Worm (Caenorhabditis elegans) whole organism, early embryonic: ENCODE measurements around the gene ceh-40.

ENCODE experiments used
- B0310.2 ChIP-seq: sonication (generic microtip); optimal IDR thresholded peaks from 2 replicates; lab custom pipeline; 2016; ENCODE audit warnings: mild to moderate bottlenecking, missing genetic modification characterization, missing compliant biosample characterization
- F13C5.2 ChIP-seq: sonication (generic microtip); optimal IDR thresholded peaks from 2 replicates; lab custom pipeline; 2017; ENCODE audit warnings: mild to moderate bottlenecking, missing genetic modification characterization, inconsistent platforms, missing compliant biosample characterization
- aly-1 ChIP-seq: sonication (generic microtip); optimal IDR thresholded peaks from 2 replicates; lab custom pipeline; 2016; ENCODE audit warnings: missing genetic modification characterization, missing compliant biosample characterization
- ama-1 ChIP-seq: fragments of 150-350 bp; optimal IDR thresholded peaks from 2 replicates; lab custom pipeline; 2014
- ceh-13 ChIP-seq: fragments of 200-800 bp; sonication (Bioruptor generic); optimal IDR thresholded peaks from 2 replicates; lab custom pipeline; 2018; ENCODE audit warnings: mild to moderate bottlenecking, missing genetic modification characterization, missing compliant biosample characterization
- ceh-36 ChIP-seq: sonication (generic microtip); optimal IDR thresholded peaks from 2 replicates; lab custom pipeline; 2016; ENCODE audit warnings: missing genetic modification characterization, inconsistent platforms, missing compliant biosample characterization
- ets-7 ChIP-seq: sonication (generic microtip); optimal IDR thresholded peaks from 2 replicates; lab custom pipeline; 2016; ENCODE audit warnings: missing genotype, missing genetic modification characterization, missing compliant biosample characterization
- flt-1 ChIP-seq: fragments of 200-800 bp; sonication (Bioruptor generic); IDR thresholded peaks from 2 replicates; pipeline ENCODE4 v1.3.6; 2022; ENCODE audit warnings: missing genetic modification characterization, missing compliant biosample characterization
- hmbx-1 ChIP-seq: sonication (generic microtip); optimal IDR thresholded peaks from 2 replicates; lab custom pipeline; 2016; ENCODE audit warnings: mild to moderate bottlenecking, missing genetic modification characterization, missing compliant biosample characterization
- hmg-4 ChIP-seq: fragments of 200-800 bp; sonication (Bioruptor generic); optimal IDR thresholded peaks from 2 replicates; lab custom pipeline; 2018; ENCODE audit warnings: mild to moderate bottlenecking, missing genetic modification characterization, missing compliant biosample characterization
- hnd-1 ChIP-seq: sonication (generic microtip); optimal IDR thresholded peaks from 2 replicates; lab custom pipeline; 2016; ENCODE audit warnings: missing genetic modification characterization, missing compliant biosample characterization
- pes-1 ChIP-seq: fragments of 200-800 bp; sonication (Bioruptor generic); IDR thresholded peaks from 2 replicates; pipeline ENCODE4 v1.3.6; 2022; ENCODE audit warnings: missing genetic modification reagents, missing genetic modification characterization, missing compliant biosample characterization
- scrt-1 ChIP-seq: fragments of 200-800 bp; sonication (Bioruptor generic); IDR thresholded peaks from 2 replicates; pipeline ENCODE4 v1.3.6; 2022; ENCODE audit warnings: missing genetic modification characterization, missing compliant biosample characterization
- sea-1 ChIP-seq: fragments of 200-800 bp; sonication (Bioruptor generic); conservative IDR thresholded peaks from 2 replicates; pipeline ENCODE4 v1.3.6; 2022; ENCODE audit warnings: missing genetic modification characterization, missing compliant biosample characterization
- tbx-11 ChIP-seq: fragments of 200-800 bp; sonication (Bioruptor generic); IDR thresholded peaks from 2 replicates; pipeline ENCODE4 v1.3.6; 2022; ENCODE audit warnings: missing genetic modification characterization, missing compliant biosample characterization
- tbx-37 ChIP-seq: fragments of 200-800 bp; sonication (Bioruptor generic); conservative IDR thresholded peaks from 2 replicates; pipeline ENCODE4 v1.3.6; 2022; ENCODE audit warnings: missing genetic modification reagents, missing genetic modification characterization, missing compliant biosample characterization
- tra-4 ChIP-seq: sonication (generic microtip); optimal IDR thresholded peaks from 2 replicates; lab custom pipeline; 2017; ENCODE audit warnings: missing genetic modification characterization, missing compliant biosample characterization

ceh-40 gene

DNA sequence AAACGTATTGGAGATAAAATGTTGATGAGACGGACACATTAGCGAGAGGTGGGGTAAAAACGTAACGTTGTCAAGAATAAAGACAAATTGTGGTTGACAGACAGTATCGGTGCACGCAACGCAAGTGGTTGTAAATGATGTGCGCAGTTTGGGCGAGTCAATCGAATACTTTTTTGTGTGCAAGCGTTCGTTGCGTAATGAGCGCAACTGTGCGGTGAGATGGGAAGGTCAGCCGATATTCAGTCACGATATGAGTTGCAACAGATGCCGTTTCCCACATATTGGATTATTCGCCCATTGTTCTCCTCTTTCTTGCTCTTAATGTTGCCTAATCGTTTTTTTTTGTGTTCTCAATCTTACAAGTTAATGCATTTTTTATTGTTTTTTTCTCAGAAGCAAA lies at the start of gene ceh-40:
Gene ceh-40, minus strand, starts transcription at position 41 of the 400 bp plus-strand sequence.
- TF ChIP-seq ets-7 = no peak

DNA sequence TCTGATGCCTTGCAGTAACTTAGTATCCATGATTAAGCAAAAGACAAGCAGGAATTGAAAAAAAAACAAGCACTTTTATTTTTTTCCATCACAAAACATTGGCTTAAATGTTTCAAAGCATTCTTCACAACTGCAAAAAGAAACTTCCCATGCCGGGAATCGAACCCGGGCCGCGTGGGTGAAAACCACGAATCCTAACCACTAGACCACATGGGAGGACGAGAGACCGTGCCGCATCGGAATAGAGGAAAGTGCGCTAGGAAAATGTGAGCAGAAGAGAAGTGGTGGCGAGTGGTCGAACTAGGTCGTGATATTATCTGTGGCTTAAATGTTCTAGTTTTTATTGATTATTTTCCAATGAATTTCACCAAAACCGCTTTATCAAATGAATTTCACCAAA lies 46.9 kb upstream of the ceh-40 start:
- TF ChIP-seq hmg-4 (GFP tag; lab: Kevin White, UChicago) (peak; percentile 66), tbx-11 (GFP tag; lab: Robert Waterston, UW) (peak; percentile 82), pes-1 (GFP tag; lab: Robert Waterston, UW) (no peak; the same call in none of the 2 replicates), B0310.2 (peak; percentile 39), flt-1 (GFP tag; lab: Robert Waterston, UW) (peak; percentile 84), hmbx-1 (tag; lab: Kevin White, UChicago) (peak; percentile 39), tbx-37 (GFP tag; lab: Robert Waterston, UW) (peak; percentile 60; the same call in 1 of the 2 replicates), ets-7 (peak; percentile 26), tra-4 (tag; lab: Kevin White, UChicago) (no peak), hnd-1 (tag; lab: Kevin White, UChicago) (peak; percentile 47), sea-1 (peak; percentile 71; the same call in 1 of the 2 replicates), ceh-36 (tag; lab: Kevin White, UChicago) (peak; percentile 60), ama-1 (lab: Kevin White, UChicago) (no peak), scrt-1 (GFP tag; lab: Robert Waterston, UW) (peak; percentile 80), ceh-13 (GFP tag; lab: Kevin White, UChicago) (peak; percentile 55), F13C5.2 (tag; lab: Kevin White, UChicago) (peak; percentile 84), aly-1 (tag; lab: Kevin White, UChicago) (peak; percentile 59)

DNA sequence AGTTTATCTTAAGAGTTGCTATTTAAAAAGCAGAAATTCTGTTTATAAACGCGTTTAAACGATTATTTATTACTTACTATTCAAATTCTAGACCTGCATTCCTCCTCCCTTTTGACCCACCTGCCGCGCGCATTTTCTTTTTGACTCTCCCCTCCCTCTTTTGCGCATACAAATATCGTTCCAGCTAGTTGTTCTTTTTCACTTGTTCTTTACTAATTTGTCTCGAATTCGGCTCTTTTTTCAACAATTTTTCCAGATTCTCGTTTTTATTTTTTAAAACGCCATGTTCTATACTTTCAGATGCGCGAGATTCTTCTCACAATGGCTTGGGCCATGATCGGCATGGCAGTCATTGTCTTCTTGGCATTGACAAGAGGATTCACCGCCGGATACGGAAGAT lies 44.8 kb upstream of the ceh-40 start, which contains the start of gene F19H6.4:
Gene F19H6.4, plus strand, starts transcription at position 301 of the 400 bp plus-strand sequence.
- TF ChIP-seq scrt-1 (GFP tag; lab: Robert Waterston, UW) (no peak), tbx-37 (GFP tag; lab: Robert Waterston, UW) (no peak), ceh-36 (tag; lab: Kevin White, UChicago) (no peak), B0310.2 (no peak), sea-1 (no peak), tra-4 (tag; lab: Kevin White, UChicago) (no peak), flt-1 (GFP tag; lab: Robert Waterston, UW) (no peak), pes-1 (GFP tag; lab: Robert Waterston, UW) (no peak), hnd-1 (tag; lab: Kevin White, UChicago) (no peak)

- TF ChIP-seq ets-7 (no peak), tra-4 (tag; lab: Kevin White, UChicago) (no peak), ceh-36 (tag; lab: Kevin White, UChicago) (no peak), F13C5.2 (tag; lab: Kevin White, UChicago) (no peak), pes-1 (GFP tag; lab: Robert Waterston, UW) (no peak), hmbx-1 (tag; lab: Kevin White, UChicago) (no peak), aly-1 (tag; lab: Kevin White, UChicago) (no peak), tbx-11 (GFP tag; lab: Robert Waterston, UW) (no peak), tbx-37 (GFP tag; lab: Robert Waterston, UW) (no peak), ceh-13 (GFP tag; lab: Kevin White, UChicago) (no peak), hmg-4 (GFP tag; lab: Kevin White, UChicago) (no peak), hnd-1 (tag; lab: Kevin White, UChicago) (no peak), ama-1 (lab: Kevin White, UChicago) (no peak), sea-1 (no peak)
These were observed 44.2 kb upstream of the ceh-40 start, which contains the start of gene F19H6.5 for ce11 chrX:12364804-12365203. TSS of gene F19H6.5 (minus strand) at chrX:12364904.

DNA sequence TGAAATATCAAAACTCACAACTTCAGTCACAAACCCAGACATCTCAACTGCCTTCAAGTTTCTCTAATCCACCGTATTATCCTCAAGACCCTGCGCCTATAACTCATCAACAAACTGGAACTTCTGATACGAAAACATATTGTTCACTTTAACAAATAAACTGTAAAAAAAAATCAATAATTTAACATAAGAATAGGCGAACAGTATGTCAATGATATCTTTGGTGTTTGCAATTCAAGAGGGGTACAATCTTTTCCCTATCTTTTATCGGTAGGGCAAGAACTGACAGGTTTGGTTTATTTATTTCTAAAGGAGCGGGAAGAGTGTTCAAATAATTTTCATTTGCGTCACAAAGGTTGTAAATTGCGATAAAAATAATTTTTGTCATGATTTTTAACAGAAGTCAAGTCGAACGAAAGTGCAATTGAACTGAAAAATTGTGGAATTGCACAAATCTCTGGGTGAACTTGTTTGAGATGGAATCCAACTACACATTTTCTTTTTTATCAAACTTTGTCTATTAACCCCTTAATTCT lies 42.4 kb upstream of the ceh-40 start:
- TF ChIP-seq F13C5.2 (tag; lab: Kevin White, UChicago) (peak; percentile 49), hmg-4 (GFP tag; lab: Kevin White, UChicago) (no peak), aly-1 (tag; lab: Kevin White, UChicago) (no peak)

DNA sequence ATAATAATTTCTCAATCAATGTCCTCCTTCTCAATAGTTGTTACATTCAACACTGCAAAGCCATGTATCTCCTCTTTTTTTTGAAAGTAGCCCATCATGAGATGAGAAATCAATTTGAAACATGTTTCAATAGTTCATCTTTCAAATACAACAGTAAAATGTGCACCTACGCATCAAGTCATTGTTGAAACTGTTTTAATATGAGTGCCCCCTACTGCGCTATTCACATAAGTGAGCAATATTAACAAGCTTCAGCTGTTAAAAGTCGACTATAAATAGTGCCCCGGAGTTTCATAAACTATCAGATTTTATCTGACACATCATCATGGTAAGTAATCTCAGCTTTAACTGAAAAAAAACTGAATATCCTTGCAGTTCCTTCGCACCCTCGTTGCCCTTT lies 39.9 kb upstream of the ceh-40 start, which contains the start of the genes nspc-15 and F19H6.6:
Gene nspc-15, plus strand, starts transcription at position 301 of the 400 bp plus-strand sequence.
Gene F19H6.6, plus strand, starts transcription at position 384 of the 400 bp plus-strand sequence.
- TF ChIP-seq scrt-1 (GFP tag; lab: Robert Waterston, UW) (no peak), hmg-4 (GFP tag; lab: Kevin White, UChicago) (no peak), B0310.2 (no peak), ama-1 (lab: Kevin White, UChicago) (no peak), ceh-13 (GFP tag; lab: Kevin White, UChicago) (no peak), F13C5.2 (tag; lab: Kevin White, UChicago) (no peak), tbx-11 (GFP tag; lab: Robert Waterston, UW) (no peak), tbx-37 (GFP tag; lab: Robert Waterston, UW) (no peak), pes-1 (GFP tag; lab: Robert Waterston, UW) (no peak), ets-7 (no peak), aly-1 (tag; lab: Kevin White, UChicago) (no peak), hnd-1 (tag; lab: Kevin White, UChicago) (no peak), sea-1 (no peak), hmbx-1 (tag; lab: Kevin White, UChicago) (no peak)

ce11 chrX:12358957-12359356 lies 38.4 kb upstream of the ceh-40 start, which contains the start of gene nspc-14:
TSS of gene nspc-14 (minus strand) at chrX:12359057.
- no peak for TF ChIP-seq flt-1 (GFP tag; lab: Robert Waterston, UW)
- no peak for TF ChIP-seq hmg-4 (GFP tag; lab: Kevin White, UChicago)
- no peak for TF ChIP-seq ets-7
- no peak for TF ChIP-seq sea-1
- TF ChIP-seq B0310.2 = no peak
- TF ChIP-seq scrt-1 (GFP tag; lab: Robert Waterston, UW) = no peak
- TF ChIP-seq ceh-13 (GFP tag; lab: Kevin White, UChicago) = no peak
